Worm (Caenorhabditis elegans) whole organism, late embryonic: ENCODE results near the gene mab-10.

Source experiments
- C08G9.2 ChIP-seq: sonication (generic microtip); optimal IDR thresholded peaks from 2 replicates; lab custom pipeline; 2016; ENCODE audit warnings: mild to moderate bottlenecking, missing genetic modification characterization, moderate library complexity, missing compliant biosample characterization
- C38D4.7 ChIP-seq: fragments of 200-800 bp; sonication (Bioruptor generic); optimal IDR thresholded peaks from 2 replicates; lab custom pipeline; 2018; ENCODE audit warnings: mild to moderate bottlenecking, missing genetic modification characterization, moderate library complexity, missing compliant biosample characterization
- F13H6.1 ChIP-seq: sonication (generic microtip); optimal IDR thresholded peaks from 2 replicates; lab custom pipeline; 2016; ENCODE audit warnings: missing genetic modification characterization, missing compliant biosample characterization
- K09A11.1 ChIP-seq: sonication (generic microtip); optimal IDR thresholded peaks from 2 replicates; lab custom pipeline; 2017; ENCODE audit warnings: antibody characterized with exemption, mild to moderate bottlenecking, missing genetic modification characterization, missing compliant biosample characterization; ENCODE audit not compliant: insufficient read depth
- T23F11.4 ChIP-seq: fragments of 200-800 bp; sonication (Bioruptor generic); optimal IDR thresholded peaks from 2 replicates; lab custom pipeline; 2018; ENCODE audit warnings: mild to moderate bottlenecking, missing genetic modification characterization, missing compliant biosample characterization
- Y22D7AL.16 ChIP-seq: sonication (generic microtip); optimal IDR thresholded peaks from 2 replicates; lab custom pipeline; 2016; ENCODE audit warnings: missing genetic modification characterization, missing compliant biosample characterization
- ceh-18 ChIP-seq: sonication (generic microtip); optimal IDR thresholded peaks from 2 replicates; lab custom pipeline; 2016; ENCODE audit warnings: missing genetic modification characterization, missing compliant biosample characterization
- ceh-2 ChIP-seq: sonication (generic microtip); optimal IDR thresholded peaks from 2 replicates; lab custom pipeline; 2016; ENCODE audit warnings: missing genotype, missing genetic modification characterization, missing compliant biosample characterization
- ceh-30 ChIP-seq: fragments of 150-350 bp; optimal IDR thresholded peaks from 2 replicates; lab custom pipeline; 2014; ENCODE audit warnings: missing biosample characterization, missing genetic modification characterization
- ceh-34 ChIP-seq: sonication (generic microtip); optimal IDR thresholded peaks from 2 replicates; lab custom pipeline; 2016; ENCODE audit warnings: mild to moderate bottlenecking, missing genetic modification characterization, missing compliant biosample characterization
- ceh-45 ChIP-seq: fragments of 200-800 bp; sonication (Bioruptor generic); IDR thresholded peaks from 2 replicates; pipeline ENCODE4 v1.3.6; 2022; ENCODE audit warnings: missing genetic modification reagents, missing genetic modification characterization, missing compliant biosample characterization
- ceh-6 ChIP-seq: fragments of 200-800 bp; sonication (Bioruptor generic); optimal IDR thresholded peaks from 2 replicates; lab custom pipeline; 2018; ENCODE audit warnings: mild to moderate bottlenecking, missing genetic modification characterization, missing compliant biosample characterization
- che-1 ChIP-seq: sonication (generic microtip); optimal IDR thresholded peaks from 2 replicates; lab custom pipeline; 2016; ENCODE audit warnings: mild to moderate bottlenecking, missing genetic modification characterization, missing compliant biosample characterization
- dmd-4 ChIP-seq: sonication (generic microtip); optimal IDR thresholded peaks from 2 replicates; lab custom pipeline; 2016; ENCODE audit warnings: borderline replicate concordance, missing genetic modification characterization, missing compliant biosample characterization
- dve-1 ChIP-seq: sonication (generic microtip); optimal IDR thresholded peaks from 2 replicates; lab custom pipeline; 2017; ENCODE audit warnings: antibody characterized with exemption, mild to moderate bottlenecking, missing genetic modification characterization, missing compliant biosample characterization
- elt-2 ChIP-seq: sonication (generic microtip); optimal IDR thresholded peaks from 2 replicates; lab custom pipeline; 2016; ENCODE audit warnings: missing genetic modification reagents, missing genetic modification characterization, missing compliant biosample characterization
- elt-4 ChIP-seq: sonication (generic microtip); optimal IDR thresholded peaks from 2 replicates; lab custom pipeline; 2016; ENCODE audit warnings: missing genetic modification characterization, missing compliant biosample characterization
- eyg-1 ChIP-seq: sonication (generic microtip); optimal IDR thresholded peaks from 2 replicates; lab custom pipeline; 2016; ENCODE audit warnings: missing genotype, missing genetic modification characterization, missing compliant biosample characterization
- fkh-10 ChIP-seq: fragments of 150-350 bp; optimal IDR thresholded peaks from 2 replicates; lab custom pipeline; 2014; ENCODE audit warnings: missing biosample characterization, missing genetic modification reagents, missing genetic modification characterization
- fkh-6 ChIP-seq: sonication (generic microtip); optimal IDR thresholded peaks from 2 replicates; lab custom pipeline; 2016; ENCODE audit warnings: missing genetic modification characterization, missing compliant biosample characterization
- hlh-13 ChIP-seq: fragments of 200-800 bp; sonication (Bioruptor generic); optimal IDR thresholded peaks from 2 replicates; lab custom pipeline; 2018; ENCODE audit warnings: mild to moderate bottlenecking, missing genetic modification characterization, missing compliant biosample characterization
- hlh-15 ChIP-seq: sonication (generic microtip); optimal IDR thresholded peaks from 2 replicates; lab custom pipeline; 2016; ENCODE audit warnings: missing genetic modification characterization, missing compliant biosample characterization
- hlh-30 ChIP-seq: sonication (generic microtip); optimal IDR thresholded peaks from 2 replicates; lab custom pipeline; 2017; ENCODE audit warnings: antibody characterized with exemption, missing genetic modification characterization, missing compliant biosample characterization; ENCODE audit not compliant: insufficient read depth
- hlh-6 ChIP-seq: sonication (generic microtip); optimal IDR thresholded peaks from 2 replicates; lab custom pipeline; 2016; ENCODE audit warnings: missing genotype, missing genetic modification characterization, missing compliant biosample characterization
- lin-11 ChIP-seq: fragments of 200-800 bp; sonication (Bioruptor generic); optimal IDR thresholded peaks from 2 replicates; lab custom pipeline; 2018; ENCODE audit warnings: mild to moderate bottlenecking, missing genetic modification characterization, missing compliant biosample characterization
- madf-2 ChIP-seq: sonication (generic microtip); optimal IDR thresholded peaks from 2 replicates; lab custom pipeline; 2017; ENCODE audit warnings: missing genetic modification characterization, missing compliant biosample characterization
- mec-3 ChIP-seq: sonication (generic microtip); optimal IDR thresholded peaks from 2 replicates; lab custom pipeline; 2016; ENCODE audit warnings: borderline replicate concordance, missing genetic modification characterization, missing compliant biosample characterization
- nfya-1 ChIP-seq: sonication (generic microtip); optimal IDR thresholded peaks from 2 replicates; lab custom pipeline; 2017; ENCODE audit warnings: missing genetic modification characterization, mild to moderate bottlenecking, missing compliant biosample characterization, antibody characterized with exemption, moderate library complexity
- nhr-11 ChIP-seq: fragments of 150-350 bp; optimal IDR thresholded peaks from 2 replicates; lab custom pipeline; 2014; ENCODE audit warnings: missing biosample characterization, missing genetic modification characterization
- npax-4 ChIP-seq: sonication (generic microtip); optimal IDR thresholded peaks from 2 replicates; lab custom pipeline; 2016; ENCODE audit warnings: missing genetic modification characterization, missing compliant biosample characterization
- odd-2 ChIP-seq: sonication (generic microtip); optimal IDR thresholded peaks from 2 replicates; lab custom pipeline; 2017; ENCODE audit warnings: antibody characterized with exemption, mild to moderate bottlenecking, missing genetic modification characterization, missing compliant biosample characterization
- pag-3 ChIP-seq: sonication (generic microtip); optimal IDR thresholded peaks from 2 replicates; lab custom pipeline; 2016; ENCODE audit warnings: missing compliant biosample characterization, missing genetic modification characterization, borderline replicate concordance
- pax-1 ChIP-seq: fragments of 150-350 bp; optimal IDR thresholded peaks from 2 replicates; lab custom pipeline; 2014; ENCODE audit warnings: missing biosample characterization, missing genetic modification characterization
- pha-4 ChIP-seq: fragments of 150-350 bp; optimal IDR thresholded peaks from 2 replicates; lab custom pipeline; 2018; ENCODE audit warnings: missing biosample characterization, missing genetic modification reagents, missing genetic modification characterization
- pqm-1 ChIP-seq: sonication (generic microtip); optimal IDR thresholded peaks from 2 replicates; lab custom pipeline; 2016; ENCODE audit warnings: missing genetic modification characterization, missing compliant biosample characterization
- pros-1 ChIP-seq: fragments of 150-350 bp; optimal IDR thresholded peaks from 2 replicates; lab custom pipeline; 2014; ENCODE audit warnings: missing biosample characterization, missing genetic modification reagents, missing genetic modification characterization
- ref-2 ChIP-seq: sonication (generic microtip); optimal IDR thresholded peaks from 2 replicates; lab custom pipeline; 2016; ENCODE audit warnings: missing genetic modification characterization, missing compliant biosample characterization
- sox-2 ChIP-seq: fragments of 200-800 bp; sonication (Bioruptor generic); IDR thresholded peaks from 2 replicates; pipeline ENCODE4 v1.3.6; 2022; ENCODE audit warnings: missing genetic modification reagents, missing genetic modification characterization, missing compliant biosample characterization
- sox-4 ChIP-seq: sonication (generic microtip); optimal IDR thresholded peaks from 2 replicates; lab custom pipeline; 2017; ENCODE audit warnings: mild to moderate bottlenecking, missing genetic modification characterization, inconsistent platforms, missing compliant biosample characterization
- syd-9 ChIP-seq: sonication (generic microtip); optimal IDR thresholded peaks from 2 replicates; lab custom pipeline; 2016; ENCODE audit warnings: mild to moderate bottlenecking, missing genetic modification characterization, moderate library complexity, missing compliant biosample characterization
- tbx-2 ChIP-seq: sonication (generic microtip); optimal IDR thresholded peaks from 2 replicates; lab custom pipeline; 2016; ENCODE audit warnings: missing genetic modification characterization, missing compliant biosample characterization
- tbx-7 ChIP-seq: sonication (generic microtip); optimal IDR thresholded peaks from 2 replicates; lab custom pipeline; 2016; ENCODE audit warnings: missing genotype, missing genetic modification characterization, missing compliant biosample characterization
- ttx-3 ChIP-seq: sonication (generic microtip); optimal IDR thresholded peaks from 2 replicates; lab custom pipeline; 2016; ENCODE audit warnings: missing genetic modification reagents, missing genetic modification characterization, missing compliant biosample characterization
- unc-3 ChIP-seq, 2 experiments: fragments of 200-800 bp in 1 of 2; sonication (Bioruptor generic) in 1 of 2; sonication (generic microtip) in 1 of 2; conservative IDR thresholded peaks in 1 of 2; optimal IDR thresholded peaks in 1 of 2; 2 replicates each; pipeline versions ENCODE4 v1.3.6 to Lab custom; 2016 to 2022; ENCODE audit warnings: missing compliant biosample characterization in 2 of 2, missing genetic modification characterization in 2 of 2, missing genetic modification reagents in 1 of 2
- unc-55 ChIP-seq: sonication (generic microtip); optimal IDR thresholded peaks from 2 replicates; lab custom pipeline; 2017; ENCODE audit warnings: missing biosample characterization, missing genetic modification reagents, missing genetic modification characterization
- zip-5 ChIP-seq: sonication (generic microtip); optimal IDR thresholded peaks from 2 replicates; lab custom pipeline; 2016; ENCODE audit warnings: missing genetic modification characterization, missing compliant biosample characterization
- ztf-16 ChIP-seq: sonication (generic microtip); optimal IDR thresholded peaks from 2 replicates; lab custom pipeline; 2017; ENCODE audit warnings: missing genetic modification characterization, missing compliant biosample characterization

The mab-10 gene

DNA sequence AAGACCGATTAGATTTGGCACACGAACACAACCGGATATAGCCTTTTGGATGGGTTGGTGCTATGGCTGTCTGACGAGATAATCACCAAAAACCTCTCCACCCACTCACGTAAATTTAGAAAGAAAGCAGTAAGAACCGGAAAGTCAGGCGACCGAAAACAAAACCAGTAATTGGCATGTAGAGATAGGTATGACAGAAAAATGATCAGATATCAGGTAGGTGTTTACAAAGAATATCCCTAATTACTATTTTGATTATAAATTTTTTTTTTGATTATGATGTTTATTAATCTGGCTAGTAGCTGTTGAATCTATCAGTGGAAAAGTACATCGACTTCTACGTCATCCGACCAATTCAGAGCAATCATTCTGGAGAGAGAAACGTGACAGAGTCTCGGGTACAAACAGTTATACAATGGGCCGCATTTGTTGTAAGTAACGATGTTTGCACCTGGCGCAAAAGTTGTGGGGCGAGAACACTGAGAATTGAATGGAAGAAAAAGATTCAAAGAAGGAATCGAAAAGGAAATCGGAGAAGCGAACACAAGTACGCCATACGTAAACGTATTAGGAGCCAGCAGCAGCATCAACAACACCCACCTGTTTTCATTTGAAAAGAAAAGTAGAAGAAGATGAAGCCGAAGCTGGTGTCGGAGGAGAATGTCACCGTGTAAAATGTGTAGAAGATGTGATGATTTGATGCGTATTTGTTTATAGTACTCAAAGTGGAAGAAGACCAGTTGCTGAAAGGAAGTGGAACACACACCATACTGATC, 23.2 kb downstream of the mab-10 start:
- TF ChIP-seq ceh-6 = no peak
- no peak for TF ChIP-seq fkh-10 (GFP tag; lab: Kevin White, UChicago)
- no peak for TF ChIP-seq hlh-6 (tag; lab: Kevin White, UChicago)
- TF ChIP-seq sox-4 (tag; lab: Kevin White, UChicago) = no peak
- no peak for TF ChIP-seq ztf-16 (tag; lab: Kevin White, UChicago)
- TF ChIP-seq pha-4 = no peak
- no peak for TF ChIP-seq ceh-45 (GFP tag; lab: Robert Waterston, UW)
- TF ChIP-seq hlh-30 (tag; lab: Kevin White, UChicago) = no peak
- TF ChIP-seq ttx-3 (tag; lab: Kevin White, UChicago) = no peak
- TF ChIP-seq zip-5 (tag; lab: Kevin White, UChicago) = no peak
- no peak for TF ChIP-seq F13H6.1 (tag; lab: Kevin White, UChicago)
- no peak for TF ChIP-seq nhr-11
- TF ChIP-seq fkh-6 = no peak
- TF ChIP-seq tbx-7 (tag; lab: Kevin White, UChicago) = no peak
- TF ChIP-seq ceh-30 (tag; lab: Kevin White, UChicago) = no peak
- TF ChIP-seq, all 69 proteins: peak for 0

DNA sequence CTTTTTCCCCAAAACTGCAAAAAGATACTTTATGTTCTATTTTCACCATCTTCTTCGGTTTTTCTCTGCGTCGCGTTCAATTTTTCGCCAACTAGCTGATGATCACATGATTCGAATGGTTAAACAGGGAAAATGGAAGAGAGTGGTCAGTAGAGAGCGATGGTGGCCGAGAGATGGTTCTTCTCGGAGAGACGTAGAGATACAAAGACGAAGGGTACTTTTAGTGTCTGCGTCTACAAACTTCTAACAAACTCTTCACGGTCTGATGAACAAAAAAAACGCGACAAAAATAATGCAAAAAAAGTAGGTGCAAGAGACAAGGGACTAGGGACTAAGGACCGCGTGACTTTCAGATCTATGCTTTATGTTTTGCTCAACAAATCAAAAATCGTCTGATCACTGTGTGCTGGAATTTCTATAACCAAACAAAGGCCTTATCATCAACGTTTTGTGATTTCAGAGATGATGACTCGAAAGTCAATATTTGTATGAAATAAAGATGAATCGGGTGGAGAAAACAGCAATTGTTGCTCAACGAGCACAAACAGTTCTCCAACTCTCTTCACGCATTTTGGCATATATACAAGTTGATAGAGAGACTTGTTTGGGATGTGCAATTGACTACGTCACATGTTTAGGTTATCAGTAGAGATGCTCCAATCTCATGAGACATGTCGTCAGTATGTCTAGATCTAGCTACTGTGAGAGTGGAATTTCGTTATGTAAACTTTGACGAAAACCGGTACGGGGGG, 24.3 kb downstream of the mab-10 start:
- TF ChIP-seq npax-4 (tag; lab: Kevin White, UChicago) (no peak), pax-1 (tag; lab: Kevin White, UChicago) (peak; percentile 95), unc-3 (GFP tag; conservative IDR thresholded peaks at IDR 0.05; lab: Robert Waterston, UW) (no peak), unc-3 (tag; optimal IDR thresholded peaks at IDR 0.05; lab: Kevin White, UChicago) (no peak), ref-2 (tag; lab: Kevin White, UChicago) (peak; percentile 67), unc-55 (GFP tag; lab: Kevin White, UChicago) (peak; percentile 82), hlh-13 (GFP tag; lab: Kevin White, UChicago) (no peak), dmd-4 (tag; lab: Kevin White, UChicago) (no peak), nfya-1 (peak; percentile 76), elt-2 (tag; lab: Kevin White, UChicago) (no peak), pag-3 (tag; lab: Kevin White, UChicago) (no peak), odd-2 (tag; lab: Kevin White, UChicago) (no peak), eyg-1 (tag; lab: Kevin White, UChicago) (no peak), lin-11 (tag; lab: Kevin White, UChicago) (no peak), hlh-30 (tag; lab: Kevin White, UChicago) (peak; percentile 96), sox-4 (tag; lab: Kevin White, UChicago) (no peak), che-1 (tag; lab: Kevin White, UChicago) (no peak), T23F11.4 (no peak), Y22D7AL.16 (tag; lab: Kevin White, UChicago) (no peak), pros-1 (tag; lab: Kevin White, UChicago) (peak; percentile 65), tbx-7 (tag; lab: Kevin White, UChicago) (no peak), tbx-2 (tag; lab: Kevin White, UChicago) (peak; percentile 64), fkh-6 (no peak), ceh-18 (tag; lab: Kevin White, UChicago) (peak; percentile 34), C38D4.7 (no peak), ceh-2 (tag; lab: Kevin White, UChicago) (no peak), hlh-15 (no peak), C08G9.2 (tag; lab: Kevin White, UChicago) (no peak), mec-3 (tag; lab: Kevin White, UChicago) (no peak), syd-9 (no peak), sox-2 (GFP tag; lab: Robert Waterston, UW) (no peak), ceh-34 (tag; lab: Kevin White, UChicago) (no peak), dve-1 (tag; lab: Kevin White, UChicago) (no peak), fkh-10 (GFP tag; lab: Kevin White, UChicago) (no peak), madf-2 (tag; lab: Kevin White, UChicago) (no peak), K09A11.1 (no peak), elt-4 (tag; lab: Kevin White, UChicago) (no peak), pqm-1 (no peak)
